Worm (Caenorhabditis elegans): Measurements from ENCODE around the gene str-101.
"Not testable (repeated sequence)": the region's sequence is repeated elsewhere in the genome, so short reads cannot be mapped to it uniquely, and the experiment has no call there.

- TF ChIP-seq snpc-4 (tag; optimal IDR thresholded peaks at IDR 0.05); nhr-28 (tag; optimal IDR thresholded peaks at IDR 0.05); pha-4 (tag; optimal IDR thresholded peaks at IDR 0.05); elt-1 (tag; optimal IDR thresholded peaks at IDR 0.05; ENCODE audit: borderline replicate concordance, insufficient read depth); mab-5 (tag; optimal IDR thresholded peaks at IDR 0.05); bed-3 (GFP tag; optimal IDR thresholded peaks at IDR 0.05); unc-120 (tag; optimal IDR thresholded peaks at IDR 0.05; ENCODE audit: poor library complexity, severe bottlenecking); lin-13 (tag; optimal IDR thresholded peaks at IDR 0.05); tbx-8 (GFP tag; optimal IDR thresholded peaks at IDR 0.05); unc-39 (tag; optimal IDR thresholded peaks at IDR 0.05); ztf-11 (tag; optimal IDR thresholded peaks at IDR 0.05); lsy-2 (tag; optimal IDR thresholded peaks at IDR 0.05): not testable (repeated sequence)
These were observed 43.6 kb downstream of the str-101 start, which contains the start of gene F53E4.1 for ce11 chrV:15668200-15668599.

Data from whole organism, mixed stage, embryonic.